Worm (Caenorhabditis elegans) whole organism, L4 larva: ENCODE measurements around the gene cpt-1.

Source experiments
- F37D6.2 ChIP-seq: sonication (generic microtip); optimal IDR thresholded peaks from 2 replicates; lab custom pipeline; 2016; ENCODE audit warnings: mild to moderate bottlenecking, missing genetic modification characterization, missing compliant biosample characterization
- R02D3.7 ChIP-seq: fragments of 150-350 bp; sonication (generic microtip); optimal IDR thresholded peaks from 3 replicates; lab custom pipeline; 2014; ENCODE audit warnings: missing biosample characterization, missing genetic modification characterization
- Y105C5A.15 ChIP-seq: fragments of 200-800 bp; sonication (Bioruptor generic); IDR thresholded peaks from 2 replicates; pipeline ENCODE4 v1.3.6; 2022; ENCODE audit warnings: missing genetic modification characterization, missing compliant biosample characterization
- Y5F2A.4 ChIP-seq: fragments of 200-800 bp; sonication (Bioruptor generic); optimal IDR thresholded peaks from 2 replicates; lab custom pipeline; 2018; ENCODE audit warnings: mild to moderate bottlenecking, missing genetic modification characterization, missing compliant biosample characterization
- ZK546.5 ChIP-seq, 2 experiments: sonication (generic microtip); optimal IDR thresholded peaks; 2 replicates each; lab custom pipeline; 2017; ENCODE audit warnings: missing biosample characterization in 2 of 2, missing genetic modification characterization in 2 of 2
- aha-1 ChIP-seq: fragments of 150-350 bp; peaks from one replicate; lab custom pipeline; 2014; ENCODE audit warnings: missing biosample characterization, missing genetic modification characterization
- ama-1 ChIP-seq: fragments of 150-350 bp; optimal IDR thresholded peaks from 2 replicates; lab custom pipeline; 2014; ENCODE audit warnings: inconsistent platforms, mixed read lengths
- ces-1 ChIP-seq: fragments of 150-350 bp; sonication (generic microtip); optimal IDR thresholded peaks from 4 replicates; lab custom pipeline; 2014; ENCODE audit warnings: missing biosample characterization, missing genetic modification reagents, missing genetic modification characterization
- daf-16 ChIP-seq, 3 experiments: sonication (generic microtip); optimal IDR thresholded peaks; 2 replicates each; lab custom pipeline; 2016 to 2017; ENCODE audit warnings: missing genetic modification characterization in 3 of 3, missing genetic modification reagents in 3 of 3, mild to moderate bottlenecking in 2 of 3, missing compliant biosample characterization in 2 of 3, missing biosample characterization in 1 of 3, moderate library complexity in 1 of 3
- dmd-6 ChIP-seq: fragments of 200-800 bp; sonication (Bioruptor generic); IDR thresholded peaks from 2 replicates; pipeline ENCODE4 v1.3.6; 2022; ENCODE audit warnings: missing genetic modification reagents, missing genetic modification characterization, missing compliant biosample characterization
- duxl-1 ChIP-seq: sonication (generic microtip); optimal IDR thresholded peaks from 2 replicates; lab custom pipeline; 2016; ENCODE audit warnings: mild to moderate bottlenecking, missing genetic modification characterization, moderate library complexity, missing compliant biosample characterization; ENCODE audit not compliant: poor library complexity
- dve-1 ChIP-seq: sonication (generic microtip); optimal IDR thresholded peaks from 2 replicates; lab custom pipeline; 2017; ENCODE audit warnings: antibody characterized with exemption, mild to moderate bottlenecking, missing genetic modification characterization, missing compliant biosample characterization; ENCODE audit not compliant: insufficient read depth
- hlh-11 ChIP-seq: fragments of 200-800 bp; sonication (Bioruptor generic); optimal IDR thresholded peaks from 2 replicates; lab custom pipeline; 2018; ENCODE audit warnings: mild to moderate bottlenecking, missing genetic modification characterization, missing compliant biosample characterization
- hlh-30 ChIP-seq: sonication (generic microtip); optimal IDR thresholded peaks from 2 replicates; lab custom pipeline; 2017; ENCODE audit warnings: antibody characterized with exemption, mild to moderate bottlenecking, missing genetic modification characterization, missing compliant biosample characterization; ENCODE audit not compliant: insufficient read depth
- jun-1 ChIP-seq: fragments of 150-350 bp; optimal IDR thresholded peaks from 2 replicates; lab custom pipeline; 2014; ENCODE audit warnings: missing biosample characterization, missing genetic modification reagents, missing genetic modification characterization
- lim-7 ChIP-seq: fragments of 200-800 bp; sonication (Bioruptor generic); IDR thresholded peaks from 2 replicates; pipeline ENCODE4 v1.3.6; 2022; ENCODE audit warnings: missing genetic modification characterization, missing compliant biosample characterization
- mdl-1 ChIP-seq, 2 experiments: fragments of 150-350 bp in 1 of 2; sonication (generic microtip) in 1 of 2; optimal IDR thresholded peaks; 2 replicates each; lab custom pipeline; 2014 to 2017; ENCODE audit warnings: missing biosample characterization in 2 of 2, missing genetic modification characterization in 2 of 2
- mdt-29 ChIP-seq: fragments of 200-800 bp; sonication (Bioruptor generic); IDR thresholded peaks from 2 replicates; pipeline ENCODE4 v1.3.6; 2022; ENCODE audit warnings: missing genetic modification reagents, missing genetic modification characterization, missing compliant biosample characterization
- mep-1 ChIP-seq: fragments of 150-350 bp; sonication (generic microtip); optimal IDR thresholded peaks from 3 replicates; lab custom pipeline; 2014; ENCODE audit warnings: missing biosample characterization, missing genetic modification characterization
- mes-2 ChIP-seq: sonication (generic microtip); optimal IDR thresholded peaks from 2 replicates; lab custom pipeline; 2016; ENCODE audit warnings: missing genotype, mild to moderate bottlenecking, missing genetic modification characterization, missing compliant biosample characterization; ENCODE audit not compliant: poor library complexity, severe bottlenecking
- mxl-2 ChIP-seq: fragments of 200-800 bp; sonication (Bioruptor generic); conservative IDR thresholded peaks from 2 replicates; pipeline ENCODE4 v1.3.6; 2022; ENCODE audit warnings: missing genetic modification reagents, missing genetic modification characterization, missing compliant biosample characterization
- mxl-3 ChIP-seq: fragments of 200-800 bp; sonication (Bioruptor generic); optimal IDR thresholded peaks from 2 replicates; lab custom pipeline; 2018; ENCODE audit warnings: mild to moderate bottlenecking, missing genetic modification characterization, missing compliant biosample characterization
- nhr-11 ChIP-seq: fragments of 150-350 bp; optimal IDR thresholded peaks from 2 replicates; lab custom pipeline; 2014; ENCODE audit warnings: missing biosample characterization, missing genetic modification characterization
- nhr-25 ChIP-seq: sonication (generic microtip); optimal IDR thresholded peaks from 2 replicates; lab custom pipeline; 2017; ENCODE audit warnings: missing genetic modification characterization, mild to moderate bottlenecking, missing compliant biosample characterization, antibody characterized with exemption, moderate library complexity, borderline replicate concordance; ENCODE audit not compliant: insufficient read depth
- nhr-28 ChIP-seq: fragments of 150-350 bp; optimal IDR thresholded peaks from 2 replicates; lab custom pipeline; 2014; ENCODE audit warnings: missing biosample characterization, missing genetic modification characterization
- nhr-76 ChIP-seq: fragments of 150-350 bp; optimal IDR thresholded peaks from 2 replicates; lab custom pipeline; 2014; ENCODE audit warnings: missing biosample characterization, missing genetic modification characterization
- pha-4 ChIP-seq, 2 experiments: fragments of 150-350 bp in 1 of 2; fragments of 200-800 bp in 1 of 2; sonication (Bioruptor generic) in 1 of 2; IDR thresholded peaks in 1 of 2; optimal IDR thresholded peaks in 1 of 2; 2 replicates each; pipeline versions ENCODE4 v1.3.6 to Lab custom; 2014 to 2022; ENCODE audit warnings: missing genetic modification characterization in 2 of 2, missing genetic modification reagents in 2 of 2, missing biosample characterization in 1 of 2, missing compliant biosample characterization in 1 of 2
- pqm-1 ChIP-seq: sonication (generic microtip); optimal IDR thresholded peaks from 2 replicates; lab custom pipeline; 2017; ENCODE audit warnings: missing biosample characterization, missing genetic modification characterization
- saeg-2 ChIP-seq: fragments of 200-800 bp; sonication (Bioruptor generic); IDR thresholded peaks from 2 replicates; pipeline ENCODE4 v1.3.6; 2022; ENCODE audit warnings: missing genetic modification reagents, missing genetic modification characterization, missing compliant biosample characterization
- spr-1 ChIP-seq: sonication (generic microtip); optimal IDR thresholded peaks from 2 replicates; lab custom pipeline; 2016; ENCODE audit warnings: mild to moderate bottlenecking, missing genetic modification characterization, missing compliant biosample characterization
- tra-1 ChIP-seq: fragments of 200-800 bp; sonication (Bioruptor generic); IDR thresholded peaks from 2 replicates; pipeline ENCODE4 v1.3.6; 2022; ENCODE audit warnings: missing genetic modification reagents, missing genetic modification characterization, missing compliant biosample characterization
- unc-62 ChIP-seq, 3 experiments: fragments of 150-350 bp in 1 of 3; sonication (generic microtip); optimal IDR thresholded peaks in 2 of 3; peaks in 1 of 3; 1 replicate in 1 of 3; 2 replicates in 2 of 3; lab custom pipeline; 2014 to 2017; ENCODE audit warnings: missing biosample characterization in 3 of 3, missing genetic modification characterization in 3 of 3, missing genetic modification reagents in 3 of 3, missing genotype in 1 of 3
- vab-7 ChIP-seq: fragments of 200-800 bp; sonication (Bioruptor generic); IDR thresholded peaks from 2 replicates; pipeline ENCODE4 v1.3.6; 2022; ENCODE audit warnings: missing genetic modification reagents, missing genetic modification characterization, missing compliant biosample characterization

Gene cpt-1

DNA sequence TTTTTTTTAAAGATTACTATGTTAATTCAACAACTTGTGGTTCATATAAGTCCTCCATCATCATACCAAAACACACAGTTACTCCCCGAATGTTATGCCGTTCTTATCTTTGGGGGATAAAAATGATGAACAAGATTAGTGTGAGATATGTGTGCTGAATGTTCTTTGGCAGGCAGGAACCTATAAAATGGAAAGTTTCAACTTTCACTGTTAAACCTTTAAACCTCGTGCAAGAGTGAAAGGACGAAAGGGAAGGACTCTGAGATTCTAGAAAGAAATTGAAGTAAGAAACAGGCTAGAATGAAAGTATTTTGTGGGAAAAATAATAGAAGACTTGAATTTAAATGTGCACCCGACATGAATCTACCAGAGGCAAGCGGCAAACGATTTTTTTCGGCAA lies 23.7 kb upstream of the cpt-1 start:
- no peak for TF ChIP-seq R02D3.7 (tag; lab: Kevin White, UChicago)
- no peak for TF ChIP-seq F37D6.2 (tag; lab: Kevin White, UChicago)
- no peak for TF ChIP-seq Y5F2A.4 (GFP tag; lab: Kevin White, UChicago)
- TF ChIP-seq mdl-1 (tag; optimal IDR thresholded peaks at IDR 0.05; lab: Kevin White, UChicago): no peak
- TF ChIP-seq nhr-25: no peak
- no peak for TF ChIP-seq spr-1 (tag; lab: Kevin White, UChicago)
- no peak for TF ChIP-seq jun-1 (tag; lab: Kevin White, UChicago)
- TF ChIP-seq mep-1 (tag; lab: Kevin White, UChicago): no peak
- no peak for TF ChIP-seq vab-7 (GFP tag; lab: Robert Waterston, UW)
- TF ChIP-seq mes-2 (tag; lab: Kevin White, UChicago): no peak
- TF ChIP-seq dmd-6 (GFP tag; lab: Robert Waterston, UW): no peak
- TF ChIP-seq tra-1 (GFP tag; lab: Robert Waterston, UW): no peak
- no peak for TF ChIP-seq saeg-2 (GFP tag; lab: Robert Waterston, UW)

DNA sequence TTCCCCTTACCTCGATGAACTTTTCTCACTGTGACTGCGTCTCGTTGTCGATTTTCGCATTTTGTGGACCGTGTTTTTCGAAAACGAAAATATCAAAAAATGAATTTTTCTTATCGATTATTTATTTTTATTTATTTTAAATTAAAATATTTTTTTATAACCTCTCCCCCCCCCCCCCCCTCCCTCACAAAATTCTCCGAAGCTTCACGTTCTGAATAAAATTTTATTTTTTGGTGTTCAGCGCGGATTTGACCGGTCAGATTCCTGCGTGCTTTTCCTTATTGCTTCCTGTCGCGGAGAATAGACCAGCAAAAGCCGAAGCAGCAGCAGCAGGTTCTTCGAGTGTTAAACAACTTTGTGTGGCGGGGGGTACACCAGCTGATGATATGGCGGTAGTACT lies 22.2 kb upstream of the cpt-1 start, which contains the start of gene Y46G5A.22:
Gene Y46G5A.22, minus strand, starts transcription at position 101 of the 400 bp plus-strand sequence.
- TF ChIP-seq hlh-30: peak; percentile 15
- TF ChIP-seq unc-62 (GFP tag; optimal IDR thresholded peaks at IDR 0.05 in 1 of 2; lab: Kevin White, UChicago): peak in 1 of 2 experiments; percentile 72
- no peak for TF ChIP-seq unc-62 (tag; optimal IDR thresholded peaks at IDR 0.05; lab: Kevin White, UChicago)
- no peak for TF ChIP-seq lim-7 (GFP tag; lab: Robert Waterston, UW)

- TF ChIP-seq ces-1: no peak
- no peak for TF ChIP-seq ZK546.5 (tag; optimal IDR thresholded peaks at IDR 0.05; lab: Kevin White, UChicago)
- TF ChIP-seq mdl-1 (tag; optimal IDR thresholded peaks at IDR 0.05; lab: Kevin White, UChicago): peak in 1 of 2 experiments; percentile 10
- no peak for TF ChIP-seq duxl-1 (tag; lab: Kevin White, UChicago)
- no peak for TF ChIP-seq pha-4 (GFP tag; IDR thresholded peaks at IDR 0.05; lab: Robert Waterston, UW)
- no peak for TF ChIP-seq pha-4 (tag; optimal IDR thresholded peaks at IDR 0.05; lab: Kevin White, UChicago)
- peak; percentile 55 for TF ChIP-seq dve-1 (tag; lab: Kevin White, UChicago)
- TF ChIP-seq tra-1 (GFP tag; lab: Robert Waterston, UW): no peak
- no peak for TF ChIP-seq nhr-76 (tag; lab: Kevin White, UChicago)
- no peak for TF ChIP-seq aha-1
- no peak for TF ChIP-seq daf-16 (GFP tag; optimal IDR thresholded peaks at IDR 0.05; lab: Kevin White, UChicago)
- TF ChIP-seq daf-16 (tag; optimal IDR thresholded peaks at IDR 0.05; lab: Kevin White, UChicago): peak; percentile 52
- TF ChIP-seq mxl-2 (GFP tag; lab: Robert Waterston, UW): no peak
- TF ChIP-seq mdt-29 (GFP tag; lab: Robert Waterston, UW): peak; percentile 92
- no peak for TF ChIP-seq ama-1
- TF ChIP-seq nhr-28 (tag; lab: Kevin White, UChicago): peak; percentile 43
- no peak for TF ChIP-seq saeg-2 (GFP tag; lab: Robert Waterston, UW)
- TF ChIP-seq nhr-11 (tag; lab: Kevin White, UChicago): no peak
- no peak for TF ChIP-seq mxl-3 (GFP tag; lab: Kevin White, UChicago)
- TF ChIP-seq hlh-11 (tag; lab: Kevin White, UChicago): peak; percentile 40
- TF ChIP-seq dmd-6 (GFP tag; lab: Robert Waterston, UW): peak; percentile 46; the same call in 1 of the 2 replicates
- TF ChIP-seq hlh-30: peak; percentile 41
- peak; percentile 82 for TF ChIP-seq pqm-1
- TF ChIP-seq Y105C5A.15: no peak
Measured at ce11 chrII:12816412-12817146, 20.3 kb upstream of the cpt-1 start, which contains the start of gene acl-7. acl-7 (minus strand) TSS chrII:12816462.
